Worm (Caenorhabditis elegans): Measurements from ENCODE around the gene tni-3.

Gene tni-3

DNA sequence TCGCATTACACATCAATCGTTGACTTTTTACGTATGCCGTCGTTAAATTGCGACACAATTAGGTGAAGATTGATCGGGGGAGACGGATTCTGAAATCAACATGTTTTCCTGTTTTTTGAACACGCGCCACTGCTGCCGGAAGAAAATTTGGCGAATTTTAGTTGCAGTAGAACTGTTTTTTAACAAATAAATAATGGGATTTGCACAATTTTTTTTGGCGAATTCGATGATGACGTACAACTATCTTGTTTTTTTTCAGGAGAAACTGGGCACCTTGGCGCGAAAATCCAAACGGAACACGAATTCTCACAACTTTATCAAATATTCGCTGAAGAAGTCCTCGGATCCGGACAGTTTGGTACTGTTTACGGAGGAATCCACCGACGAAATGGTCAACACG lies 48.9 kb downstream of the tni-3 start:
- no peak for TF ChIP-seq ceh-2 (tag; optimal IDR thresholded peaks at IDR 0.05)
- no peak for TF ChIP-seq C08G9.2 (tag; optimal IDR thresholded peaks at IDR 0.05)
- TF ChIP-seq K09A11.1 (tag; optimal IDR thresholded peaks at IDR 0.05; ENCODE audit: insufficient read depth): no peak
- no peak for TF ChIP-seq ceh-6 (GFP tag; optimal IDR thresholded peaks at IDR 0.05)
- TF ChIP-seq ama-1 (optimal IDR thresholded peaks at IDR 0.05): no peak
- TF ChIP-seq ttx-3 (tag; optimal IDR thresholded peaks at IDR 0.05): no peak
- TF ChIP-seq ceh-19 (GFP tag; optimal IDR thresholded peaks at IDR 0.05): no peak

ce11 chrV:16784806-16785205 lies 50.1 kb downstream of the tni-3 start:
- TF ChIP-seq ceh-48 (tag; optimal IDR thresholded peaks at IDR 0.05) (no peak), ceh-19 (GFP tag; optimal IDR thresholded peaks at IDR 0.05) (no peak), ref-2 (tag; optimal IDR thresholded peaks at IDR 0.05) (no peak), Y22D7AL.16 (tag; optimal IDR thresholded peaks at IDR 0.05) (no peak), C38D4.7 (GFP tag; optimal IDR thresholded peaks at IDR 0.05) (no peak), tbx-2 (tag; optimal IDR thresholded peaks at IDR 0.05) (no peak), nfya-1 (tag; optimal IDR thresholded peaks at IDR 0.05) (no peak), fax-1 (tag; optimal IDR thresholded peaks at IDR 0.05) (no peak), F13H6.1 (tag; optimal IDR thresholded peaks at IDR 0.05) (no peak)
